Worm (Caenorhabditis elegans): Measurements from ENCODE around the gene lgc-30.

- TF ChIP-seq nhr-6 (tag; optimal IDR thresholded peaks at IDR 0.05) (no peak), R02D3.7 (tag; optimal IDR thresholded peaks at IDR 0.05) (no peak), nhr-23 (tag; optimal IDR thresholded peaks at IDR 0.05) (no peak), unc-62 (GFP tag; optimal IDR thresholded peaks at IDR 0.05) (no peak), ceh-16 (tag; optimal IDR thresholded peaks at IDR 0.05) (no peak)
Measured at ce11 chrIV:961862-962261, 37.2 kb downstream of the lgc-30 start.
